Worm (Caenorhabditis elegans) whole organism, L3 larva: ENCODE measurements around the gene C05E4.12.

Experiments
- ZK546.5 ChIP-seq: sonication (generic microtip); optimal IDR thresholded peaks from 2 replicates; lab custom pipeline; 2017; ENCODE audit warnings: missing biosample characterization, missing genetic modification characterization
- aly-2 ChIP-seq: fragments of 150-350 bp; optimal IDR thresholded peaks from 2 replicates; lab custom pipeline; 2014; ENCODE audit warnings: missing biosample characterization, missing genetic modification characterization
- ama-1 ChIP-seq: fragments of 150-350 bp; optimal IDR thresholded peaks from 2 replicates; lab custom pipeline; 2018
- ceh-16 ChIP-seq: sonication (generic microtip); optimal IDR thresholded peaks from 2 replicates; lab custom pipeline; 2017; ENCODE audit warnings: missing biosample characterization, missing genetic modification characterization
- ceh-28 ChIP-seq: fragments of 150-350 bp; optimal IDR thresholded peaks from 2 replicates; lab custom pipeline; 2014; ENCODE audit warnings: missing biosample characterization, missing genetic modification reagents, missing genetic modification characterization
- ceh-9 ChIP-seq: sonication (generic microtip); optimal IDR thresholded peaks from 2 replicates; lab custom pipeline; 2018; ENCODE audit warnings: missing biosample characterization, missing genetic modification characterization
- daf-12 ChIP-seq: fragments of 150-350 bp; optimal IDR thresholded peaks from 2 replicates; lab custom pipeline; 2014; ENCODE audit warnings: missing biosample characterization, missing genetic modification reagents, missing genetic modification characterization
- egl-5 ChIP-seq: fragments of 150-350 bp; optimal IDR thresholded peaks from 2 replicates; lab custom pipeline; 2017; ENCODE audit warnings: missing biosample characterization, missing genetic modification reagents, missing genetic modification characterization, inconsistent platforms
- elt-2 ChIP-seq: sonication (generic microtip); optimal IDR thresholded peaks from 2 replicates; lab custom pipeline; 2016; ENCODE audit warnings: missing genetic modification reagents, mild to moderate bottlenecking, missing genetic modification characterization, missing compliant biosample characterization
- elt-3 ChIP-seq, 3 experiments: fragments of 150-350 bp in 1 of 3; sonication (generic microtip) in 2 of 3; optimal IDR thresholded peaks; 2 replicates in 2 of 3; 4 replicates in 1 of 3; lab custom pipeline; 2014 to 2017; ENCODE audit warnings: missing biosample characterization in 3 of 3, missing genetic modification characterization in 3 of 3
- eor-1 ChIP-seq, 2 experiments: fragments of 150-350 bp; optimal IDR thresholded peaks; 2 replicates each; lab custom pipeline; 2014 to 2018; ENCODE audit warnings: missing biosample characterization in 2 of 2, missing genetic modification characterization in 2 of 2
- fkh-10 ChIP-seq: sonication (generic microtip); optimal IDR thresholded peaks from 2 replicates; lab custom pipeline; 2017; ENCODE audit warnings: missing biosample characterization, missing genetic modification reagents, missing genetic modification characterization
- fkh-2 ChIP-seq: fragments of 150-350 bp; optimal IDR thresholded peaks from 2 replicates; lab custom pipeline; 2014; ENCODE audit warnings: missing biosample characterization, missing genetic modification reagents, missing genetic modification characterization
- fos-1 ChIP-seq: fragments of 150-350 bp; optimal IDR thresholded peaks from 2 replicates; lab custom pipeline; 2014; ENCODE audit warnings: missing biosample characterization, missing genetic modification characterization
- hmg-11 ChIP-seq: sonication (generic microtip); optimal IDR thresholded peaks from 2 replicates; lab custom pipeline; 2016; ENCODE audit warnings: missing genetic modification characterization, missing compliant biosample characterization
- jun-1 ChIP-seq: fragments of 150-350 bp; optimal IDR thresholded peaks from 2 replicates; lab custom pipeline; 2014; ENCODE audit warnings: missing biosample characterization, missing genetic modification reagents, missing genetic modification characterization
- lin-15B ChIP-seq: fragments of 150-350 bp; optimal IDR thresholded peaks from 2 replicates; lab custom pipeline; 2014; ENCODE audit warnings: missing biosample characterization, missing genetic modification characterization
- lin-39 ChIP-seq: fragments of 150-350 bp; optimal IDR thresholded peaks from 2 replicates; lab custom pipeline; 2018; ENCODE audit warnings: missing biosample characterization, missing genetic modification reagents, missing genetic modification characterization
- lsy-12 ChIP-seq: sonication (generic microtip); optimal IDR thresholded peaks from 2 replicates; lab custom pipeline; 2016; ENCODE audit warnings: mild to moderate bottlenecking, missing genetic modification characterization, missing compliant biosample characterization
- mml-1 ChIP-seq: fragments of 150-350 bp; sonication (generic microtip); optimal IDR thresholded peaks from 3 replicates; lab custom pipeline; 2014; ENCODE audit warnings: missing biosample characterization, missing genetic modification characterization
- nfya-1 ChIP-seq: sonication (generic microtip); optimal IDR thresholded peaks from 2 replicates; lab custom pipeline; 2017; ENCODE audit warnings: missing genetic modification characterization, mild to moderate bottlenecking, missing compliant biosample characterization, antibody characterized with exemption, moderate library complexity; ENCODE audit not compliant: insufficient read depth
- nhr-23 ChIP-seq: fragments of 150-350 bp; optimal IDR thresholded peaks from 2 replicates; lab custom pipeline; 2014; ENCODE audit warnings: missing biosample characterization, missing genetic modification reagents, missing genetic modification characterization
- nhr-237 ChIP-seq: fragments of 150-350 bp; optimal IDR thresholded peaks from 2 replicates; lab custom pipeline; 2014; ENCODE audit warnings: missing biosample characterization, missing genetic modification characterization
- nhr-25 ChIP-seq: sonication (generic microtip); optimal IDR thresholded peaks from 2 replicates; lab custom pipeline; 2017; ENCODE audit warnings: missing biosample characterization, missing genetic modification characterization
- nhr-28 ChIP-seq: fragments of 150-350 bp; optimal IDR thresholded peaks from 2 replicates; lab custom pipeline; 2014; ENCODE audit warnings: missing biosample characterization, missing genetic modification characterization
- nhr-43 ChIP-seq: sonication (generic microtip); optimal IDR thresholded peaks from 2 replicates; lab custom pipeline; 2016; ENCODE audit warnings: mild to moderate bottlenecking, missing genetic modification characterization, missing compliant biosample characterization; ENCODE audit not compliant: poor library complexity, severe bottlenecking
- nhr-76 ChIP-seq: fragments of 150-350 bp; sonication (generic microtip); optimal IDR thresholded peaks from 5 replicates; lab custom pipeline; 2014; ENCODE audit warnings: missing biosample characterization, missing genetic modification characterization
- pha-4 ChIP-seq: fragments of 150-350 bp; optimal IDR thresholded peaks from 2 replicates; lab custom pipeline; 2014; ENCODE audit warnings: missing biosample characterization, missing genetic modification reagents, missing genetic modification characterization
- pqm-1 ChIP-seq: fragments of 150-350 bp; optimal IDR thresholded peaks from 2 replicates; lab custom pipeline; 2017; ENCODE audit warnings: missing biosample characterization, missing genetic modification characterization, inconsistent platforms
- sea-2 ChIP-seq: fragments of 150-350 bp; sonication (generic microtip); optimal IDR thresholded peaks from 4 replicates; lab custom pipeline; 2014; ENCODE audit warnings: missing biosample characterization, missing genetic modification reagents, missing genetic modification characterization
- tbx-2 ChIP-seq: sonication (generic microtip); optimal IDR thresholded peaks from 2 replicates; lab custom pipeline; 2016; ENCODE audit warnings: mild to moderate bottlenecking, missing genetic modification characterization, missing compliant biosample characterization
- unc-39 ChIP-seq: sonication (generic microtip); optimal IDR thresholded peaks from 4 replicates; lab custom pipeline; 2017; ENCODE audit warnings: missing biosample characterization, missing genetic modification characterization
- unc-62 ChIP-seq: fragments of 150-350 bp; sonication (generic microtip); optimal IDR thresholded peaks from 4 replicates; lab custom pipeline; 2014; ENCODE audit warnings: missing biosample characterization, missing genetic modification reagents, missing genetic modification characterization
- zag-1 ChIP-seq: fragments of 150-350 bp; optimal IDR thresholded peaks from 2 replicates; lab custom pipeline; 2014; ENCODE audit warnings: missing biosample characterization, missing genetic modification characterization
- ztf-11 ChIP-seq: fragments of 150-350 bp; optimal IDR thresholded peaks from 2 replicates; lab custom pipeline; 2014; ENCODE audit warnings: missing biosample characterization, missing genetic modification characterization
- ztf-4 ChIP-seq: fragments of 150-350 bp; optimal IDR thresholded peaks from 2 replicates; lab custom pipeline; 2014; ENCODE audit warnings: missing biosample characterization, missing genetic modification characterization

Gene C05E4.12

DNA sequence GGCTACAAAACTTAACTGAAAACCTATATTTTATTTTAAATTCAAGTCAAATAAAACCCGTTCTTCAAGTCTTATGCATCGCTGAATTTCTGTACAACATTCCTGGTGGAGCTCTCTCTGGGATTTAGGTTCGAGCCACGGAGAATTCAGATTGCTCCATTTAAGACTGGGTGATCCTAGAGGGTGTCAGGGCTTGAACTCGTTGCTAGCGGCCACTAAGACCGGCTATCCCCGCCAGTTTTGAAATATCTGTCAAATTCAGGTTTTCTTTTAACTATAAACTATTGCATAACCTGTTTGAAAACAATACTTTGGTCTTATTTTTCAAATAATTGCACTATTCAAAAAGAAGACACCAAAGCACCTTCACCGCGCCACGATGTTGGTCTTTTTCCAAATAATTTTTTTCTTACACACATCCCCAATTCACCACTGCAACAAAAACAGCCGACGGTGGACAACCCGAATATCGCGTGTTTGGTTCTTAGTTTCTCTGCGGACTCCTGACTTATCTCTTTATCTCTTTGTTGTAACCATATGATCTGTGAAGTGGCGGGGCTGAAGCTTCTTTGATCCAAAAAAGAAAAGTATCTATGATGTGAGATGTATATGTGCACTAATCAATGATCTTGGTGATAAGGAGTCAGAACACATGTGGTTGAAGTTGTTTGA is 32.8 kb downstream of the C05E4.12 start (continued):
- TF ChIP-seq nhr-76 (tag; lab: Kevin White, UChicago) (no peak), aly-2 (tag; lab: Kevin White, UChicago) (no peak)

DNA sequence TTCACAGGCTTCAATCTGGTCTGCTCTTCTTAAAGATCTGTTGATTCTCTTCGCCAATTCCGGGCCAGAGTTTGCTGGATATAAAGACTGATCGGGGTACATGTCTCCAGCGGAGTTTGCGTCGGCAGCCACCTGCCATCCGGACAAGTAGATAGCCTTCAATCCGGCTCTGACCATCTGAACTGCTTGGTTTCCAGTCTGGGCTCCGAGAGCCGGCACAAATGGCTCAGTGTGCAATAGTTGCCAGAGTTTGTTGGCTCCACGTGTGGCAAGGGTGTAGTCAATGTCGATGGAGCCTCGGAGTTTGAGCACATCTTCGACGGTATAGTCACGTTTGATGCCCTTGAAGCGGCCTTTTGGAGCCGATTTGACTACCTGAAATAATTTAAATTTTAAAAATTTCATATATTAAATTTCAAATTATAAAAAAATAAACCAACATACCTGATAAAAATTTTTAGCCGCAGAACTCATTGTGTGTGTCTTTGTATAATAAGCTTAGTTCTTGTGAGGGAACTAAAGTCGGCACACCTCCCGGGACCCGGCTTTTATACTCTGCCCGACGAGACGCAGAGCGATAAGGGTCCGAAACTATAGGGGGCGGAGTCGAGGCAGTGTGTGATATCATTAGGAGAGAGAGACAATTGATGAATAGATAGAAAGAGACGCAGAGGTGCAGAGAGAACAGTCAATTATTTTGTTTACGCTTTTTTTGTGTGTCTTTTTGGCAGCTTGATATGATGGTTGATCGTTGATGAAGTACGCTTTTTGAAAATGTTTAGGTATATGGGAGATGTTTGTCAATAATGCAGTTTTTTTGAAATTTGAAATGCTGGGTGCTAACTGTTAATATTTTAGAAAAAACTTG is 34.1 kb downstream of the C05E4.12 start, which contains the start of the genes icl-1 and srh-2:
TSS of gene icl-1 (minus strand) at position 521 of the 868 bp plus-strand sequence.
TSS of gene srh-2 (plus strand) at position 818 of the 868 bp plus-strand sequence.
- TF ChIP-seq pqm-1, result peak; percentile 65
- TF ChIP-seq pha-4 (tag; lab: Kevin White, UChicago), result peak; percentile 79
- TF ChIP-seq lin-39, result peak; percentile 11
- peak; percentile 15 for TF ChIP-seq fos-1 (tag; lab: Kevin White, UChicago)
- no peak for TF ChIP-seq sea-2
- TF ChIP-seq lsy-12, result peak; percentile 42
- peak; percentile 73 for TF ChIP-seq nhr-43
- peak; percentile 68 for TF ChIP-seq nfya-1 (tag; lab: Kevin White, UChicago)
- peak; percentile 92 for TF ChIP-seq ama-1 (lab: Kevin White, UChicago)
- peak; percentile 71 for TF ChIP-seq nhr-23 (tag; lab: Kevin White, UChicago)
- peak; percentile 43 for TF ChIP-seq jun-1 (tag; lab: Kevin White, UChicago)
- no peak for TF ChIP-seq ceh-16
- TF ChIP-seq tbx-2 (tag; lab: Kevin White, UChicago), result peak; percentile 8
- peak; percentile 2 for TF ChIP-seq nhr-25
- peak; percentile 67 for TF ChIP-seq ceh-28 (tag; lab: Kevin White, UChicago)
- no peak for TF ChIP-seq aly-2 (tag; lab: Kevin White, UChicago)
- peak; percentile 28 for TF ChIP-seq lin-15B (tag; lab: Kevin White, UChicago)
- TF ChIP-seq elt-2 (tag; lab: Kevin White, UChicago), result peak; percentile 83
- TF ChIP-seq unc-39 (tag; lab: Kevin White, UChicago), result no peak

DNA sequence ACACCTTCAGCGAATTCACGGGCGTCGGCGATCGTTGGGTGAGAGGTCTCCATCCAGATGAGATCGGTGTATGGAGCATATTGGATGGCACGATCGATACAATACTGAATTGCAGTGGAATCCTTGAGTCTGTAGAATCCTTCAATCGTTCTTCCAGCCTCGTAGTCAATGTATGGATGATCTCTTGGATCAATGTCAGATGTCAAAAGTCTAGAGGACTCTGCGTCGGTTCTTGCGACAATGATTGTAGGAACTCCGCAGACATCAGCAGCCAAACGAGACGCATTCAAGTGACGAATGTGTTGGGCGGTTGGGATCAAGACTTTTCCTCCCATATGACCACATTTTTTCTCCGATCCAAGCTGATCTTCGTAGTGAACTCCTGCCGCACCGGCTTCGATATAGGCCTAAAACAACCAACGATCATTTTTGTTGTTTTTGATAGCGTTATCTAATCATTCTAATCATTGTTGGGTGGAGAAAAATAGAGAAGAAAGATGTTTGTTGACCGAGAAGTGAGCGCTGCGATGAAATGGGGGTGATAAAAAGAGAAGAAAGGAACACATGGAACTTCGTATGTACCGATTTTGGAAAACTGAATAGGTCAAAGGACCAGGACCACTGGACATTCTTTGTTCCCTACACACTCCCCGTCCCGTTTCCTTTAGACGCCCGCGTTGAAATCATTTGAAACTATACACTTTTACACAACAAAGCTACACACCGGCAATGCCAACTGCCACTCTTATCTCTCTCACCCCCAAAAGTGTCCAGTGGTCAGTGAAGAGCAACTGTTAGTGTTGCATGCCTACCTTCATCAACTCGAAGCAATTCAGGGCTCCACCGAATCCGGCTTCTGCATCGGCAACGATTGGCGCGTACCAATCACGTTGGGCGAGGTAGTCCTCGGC is 35.0 kb downstream of the C05E4.12 start:
- TF ChIP-seq zag-1 (no peak), ZK546.5 (tag; lab: Kevin White, UChicago) (no peak), daf-12 (no peak), nhr-25 (peak; percentile 25), egl-5 (tag; lab: Kevin White, UChicago) (peak; percentile 35), nhr-23 (tag; lab: Kevin White, UChicago) (no peak), fkh-2 (tag; lab: Kevin White, UChicago) (no peak), ceh-9 (tag; lab: Kevin White, UChicago) (no peak), pha-4 (tag; lab: Kevin White, UChicago) (no peak), elt-3 (tag; optimal IDR thresholded peaks at IDR 0.05; lab: Kevin White, UChicago) (peak in 1 of 3 experiments; percentile 5), ama-1 (lab: Kevin White, UChicago) (peak; percentile 95), nhr-76 (tag; lab: Kevin White, UChicago) (no peak), pqm-1 (peak; percentile 17), eor-1 (tag; optimal IDR thresholded peaks at IDR 0.05; lab: Kevin White, UChicago) (no peak), hmg-11 (no peak), tbx-2 (tag; lab: Kevin White, UChicago) (no peak), ztf-11 (tag; lab: Kevin White, UChicago) (no peak), jun-1 (tag; lab: Kevin White, UChicago) (no peak), unc-62 (no peak), ztf-4 (tag; lab: Kevin White, UChicago) (no peak), nhr-237 (no peak), fkh-10 (GFP tag; lab: Kevin White, UChicago) (no peak), ceh-28 (tag; lab: Kevin White, UChicago) (no peak), elt-2 (tag; lab: Kevin White, UChicago) (peak; percentile 13), nhr-28 (tag; lab: Kevin White, UChicago) (no peak), unc-39 (tag; lab: Kevin White, UChicago) (no peak), lin-39 (no peak), nhr-43 (peak; percentile 56), mml-1 (no peak)
